Worm (Caenorhabditis elegans) whole organism, midembryonic: ENCODE results near the gene C08B6.5.

Experiments
- T22C8.4 ChIP-seq: fragments of 200-800 bp; sonication (Bioruptor generic); IDR thresholded peaks from 2 replicates; pipeline ENCODE4 v1.3.6; 2022; ENCODE audit warnings: missing genetic modification characterization, missing compliant biosample characterization
- cog-1 ChIP-seq: sonication (generic microtip); optimal IDR thresholded peaks from 2 replicates; lab custom pipeline; 2016; ENCODE audit warnings: missing genetic modification characterization, missing compliant biosample characterization
- flt-1 ChIP-seq: fragments of 200-800 bp; sonication (Bioruptor generic); IDR thresholded peaks from 2 replicates; pipeline ENCODE4 v1.3.6; 2022; ENCODE audit warnings: missing genetic modification characterization, missing compliant biosample characterization
- klf-2 ChIP-seq: fragments of 200-800 bp; sonication (Bioruptor generic); conservative IDR thresholded peaks from 2 replicates; pipeline ENCODE4 v1.3.6; 2022; ENCODE audit warnings: missing genetic modification reagents, missing genetic modification characterization, missing compliant biosample characterization
- med-1 ChIP-seq: sonication (generic microtip); optimal IDR thresholded peaks from 2 replicates; lab custom pipeline; 2017; ENCODE audit warnings: missing genetic modification characterization, mild to moderate bottlenecking, missing compliant biosample characterization, antibody characterized with exemption, missing genetic modification reagents; ENCODE audit not compliant: insufficient read depth
- ref-1 ChIP-seq: fragments of 200-800 bp; sonication (Bioruptor generic); conservative IDR thresholded peaks from 2 replicates; pipeline ENCODE4 v1.3.6; 2022; ENCODE audit warnings: missing genetic modification reagents, missing genetic modification characterization, missing compliant biosample characterization
- tab-1 ChIP-seq: fragments of 200-800 bp; sonication (Bioruptor generic); IDR thresholded peaks from 2 replicates; pipeline ENCODE4 v1.3.6; 2022; ENCODE audit warnings: missing genetic modification characterization, missing compliant biosample characterization
- ztf-23 ChIP-seq: fragments of 200-800 bp; sonication (Bioruptor generic); IDR thresholded peaks from 2 replicates; pipeline ENCODE4 v1.3.6; 2022; ENCODE audit warnings: missing genetic modification reagents, missing genetic modification characterization, missing compliant biosample characterization
- ztf-29 ChIP-seq: fragments of 200-800 bp; sonication (Bioruptor generic); IDR thresholded peaks from 2 replicates; pipeline ENCODE4 v1.3.6; 2022; ENCODE audit warnings: missing genetic modification reagents, missing genetic modification characterization, missing compliant biosample characterization

C08B6.5 gene

DNA sequence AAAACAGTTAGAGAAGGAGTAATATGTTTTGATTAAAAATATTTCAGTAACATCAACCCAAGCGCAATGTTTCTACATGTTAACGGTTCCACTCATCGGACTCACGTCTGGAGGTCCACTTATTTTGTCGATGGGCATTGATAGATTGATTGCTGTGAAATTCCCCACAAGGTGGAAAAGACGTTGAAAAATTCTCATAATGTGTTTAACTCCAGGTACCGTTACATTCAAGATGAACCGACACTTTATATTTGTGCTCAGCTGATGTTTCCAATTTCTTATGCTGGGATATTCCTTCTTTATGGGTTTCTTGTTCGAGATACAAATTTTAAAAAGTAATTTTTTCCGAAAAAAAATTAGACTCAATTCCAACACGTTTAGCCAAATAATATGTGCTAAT lies 35.5 kb downstream of the C08B6.5 start:
- TF ChIP-seq cog-1 (tag; lab: Kevin White, UChicago), result no peak
- TF ChIP-seq flt-1 (GFP tag; lab: Robert Waterston, UW), result no peak
- TF ChIP-seq ztf-29 (GFP tag; lab: Robert Waterston, UW), result no peak
- TF ChIP-seq ztf-23 (GFP tag; lab: Robert Waterston, UW), result no peak
- no peak for TF ChIP-seq tab-1 (GFP tag; lab: Robert Waterston, UW)
- TF ChIP-seq T22C8.4 (GFP tag; lab: Robert Waterston, UW), result no peak

- TF ChIP-seq tab-1 (GFP tag; lab: Robert Waterston, UW) (no peak), med-1 (no peak), T22C8.4 (GFP tag; lab: Robert Waterston, UW) (no peak), cog-1 (tag; lab: Kevin White, UChicago) (no peak), flt-1 (GFP tag; lab: Robert Waterston, UW) (no peak), ztf-29 (GFP tag; lab: Robert Waterston, UW) (no peak), klf-2 (no peak), ztf-23 (GFP tag; lab: Robert Waterston, UW) (no peak), ref-1 (GFP tag; lab: Robert Waterston, UW) (no peak)
Measured at ce11 chrV:10154698-10155097, 37.1 kb downstream of the C08B6.5 start, which contains the start of gene srsx-29. Gene srsx-29, plus strand, starts transcription at chrV:10154998.

DNA sequence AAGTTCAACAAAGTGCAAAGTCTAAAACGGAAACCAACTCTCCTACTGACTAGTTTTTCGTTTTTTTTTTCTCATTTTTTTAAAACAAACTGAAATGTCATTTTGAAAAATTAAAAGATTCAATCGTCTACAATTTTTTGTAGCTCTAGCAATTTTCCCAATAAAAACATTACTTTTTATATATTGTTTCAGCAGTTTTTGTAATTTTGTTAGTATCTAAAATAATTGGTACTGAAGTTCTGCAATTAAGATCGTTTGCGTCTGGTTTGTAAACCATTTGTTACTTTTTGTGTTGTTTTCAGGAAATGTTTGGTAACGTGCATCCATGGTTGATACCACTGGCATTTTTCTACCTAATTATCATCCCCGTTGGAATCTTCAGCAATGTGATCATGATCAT lies 41.0 kb downstream of the C08B6.5 start, which contains the start of gene srsx-30:
TSS of gene srsx-30 (plus strand) at position 301 of the 400 bp plus-strand sequence.
- TF ChIP-seq ztf-23 (GFP tag; lab: Robert Waterston, UW), result no peak

DNA sequence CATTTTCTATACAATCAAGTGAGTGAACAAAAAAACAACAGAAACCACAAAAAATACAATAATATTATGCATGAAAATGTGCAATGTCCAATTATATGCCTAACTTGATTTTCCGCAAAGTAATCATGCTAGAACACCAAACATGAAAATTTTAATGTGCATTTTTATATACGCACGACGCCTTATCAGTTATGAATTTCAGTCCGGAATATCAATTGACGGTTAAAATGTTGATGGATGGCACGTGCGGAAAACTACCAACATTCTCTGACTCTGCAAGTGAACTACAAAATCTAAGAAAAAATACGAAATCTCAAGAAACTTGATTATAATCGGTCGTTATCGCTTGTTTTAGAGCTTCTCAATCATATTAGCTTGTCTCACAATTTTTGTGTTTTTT lies 42.4 kb downstream of the C08B6.5 start:
- TF ChIP-seq klf-2 (no peak), cog-1 (tag; lab: Kevin White, UChicago) (no peak)

DNA sequence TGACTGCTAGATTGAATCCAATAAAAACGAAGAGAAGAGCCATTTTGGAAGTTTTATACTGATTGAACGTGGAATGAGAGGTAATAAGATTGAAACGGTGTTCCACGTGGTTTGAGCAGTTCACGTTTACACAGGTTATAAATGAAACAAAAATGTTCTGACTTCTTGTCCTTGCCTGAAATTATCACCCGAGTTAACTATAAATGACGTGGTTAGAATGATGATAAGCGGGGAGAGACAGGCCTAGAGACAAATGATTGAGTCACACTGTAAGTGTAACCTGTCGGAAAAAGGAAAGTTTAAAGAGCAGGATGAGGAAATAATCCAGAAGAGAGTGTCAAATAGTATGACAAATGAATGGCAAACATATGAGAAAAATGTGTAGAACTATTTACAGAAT lies 43.4 kb downstream of the C08B6.5 start, which contains the start of gene C51E3.10:
TSS of gene C51E3.10 (minus strand) at position 181 of the 400 bp plus-strand sequence.
- TF ChIP-seq T22C8.4 (GFP tag; lab: Robert Waterston, UW), result no peak
- no peak for TF ChIP-seq med-1

- no peak for TF ChIP-seq T22C8.4 (GFP tag; lab: Robert Waterston, UW)
- no peak for TF ChIP-seq med-1
- no peak for TF ChIP-seq cog-1 (tag; lab: Kevin White, UChicago)
- no peak for TF ChIP-seq ztf-29 (GFP tag; lab: Robert Waterston, UW)
- TF ChIP-seq tab-1 (GFP tag; lab: Robert Waterston, UW), result no peak
- no peak for TF ChIP-seq ztf-23 (GFP tag; lab: Robert Waterston, UW)
- no peak for TF ChIP-seq flt-1 (GFP tag; lab: Robert Waterston, UW)
- no peak for TF ChIP-seq klf-2
- TF ChIP-seq ref-1 (GFP tag; lab: Robert Waterston, UW), result no peak
Measured at ce11 chrV:10166368-10166767, 48.8 kb downstream of the C08B6.5 start, which contains the start of gene C51E3.6. Gene C51E3.6, minus strand, starts transcription at chrV:10166468.

ce11 chrV:10168870-10169269 lies 51.3 kb downstream of the C08B6.5 start:
- TF ChIP-seq klf-2 (no peak), ztf-23 (GFP tag; lab: Robert Waterston, UW) (no peak), flt-1 (GFP tag; lab: Robert Waterston, UW) (no peak), ztf-29 (GFP tag; lab: Robert Waterston, UW) (no peak), cog-1 (tag; lab: Kevin White, UChicago) (no peak), tab-1 (GFP tag; lab: Robert Waterston, UW) (no peak), T22C8.4 (GFP tag; lab: Robert Waterston, UW) (no peak), med-1 (no peak), ref-1 (GFP tag; lab: Robert Waterston, UW) (no peak)
